Worm (Caenorhabditis elegans) whole organism, young adult: ENCODE measurements around the gene Y57G11C.14.
"Not testable (repeated sequence)": the region's sequence is repeated elsewhere in the genome, so short reads cannot be mapped to it uniquely, and the experiment has no call there.

Source experiments
- him-1 ChIP-seq: sonication (generic microtip); optimal IDR thresholded peaks from 2 replicates; lab custom pipeline; 2016; ENCODE audit warnings: missing genotype, missing genetic modification reagents, missing genetic modification characterization, missing compliant biosample characterization
- let-607 ChIP-seq, 2 experiments: fragments of 200-800 bp in 1 of 2; sonication (Bioruptor generic) in 1 of 2; sonication (generic microtip) in 1 of 2; optimal IDR thresholded peaks; 2 replicates each; lab custom pipeline; 2016 to 2018; ENCODE audit warnings: mild to moderate bottlenecking in 2 of 2, missing compliant biosample characterization in 2 of 2, missing genetic modification characterization in 2 of 2, moderate library complexity in 2 of 2, missing genotype in 1 of 2
- mes-4 ChIP-seq: sonication (generic microtip); optimal IDR thresholded peaks from 2 replicates; lab custom pipeline; 2016; ENCODE audit warnings: missing genotype, missing genetic modification characterization, missing compliant biosample characterization
- nhr-179 ChIP-seq: sonication (generic microtip); optimal IDR thresholded peaks from 2 replicates; lab custom pipeline; 2016; ENCODE audit warnings: mild to moderate bottlenecking, missing genetic modification characterization, missing compliant biosample characterization
- sdz-38 ChIP-seq: sonication (generic microtip); optimal IDR thresholded peaks from 2 replicates; lab custom pipeline; 2016; ENCODE audit warnings: missing genotype, missing genetic modification characterization, missing compliant biosample characterization
- unc-62 ChIP-seq: fragments of 150-350 bp; optimal IDR thresholded peaks from 2 replicates; lab custom pipeline; 2014; ENCODE audit warnings: missing biosample characterization, missing genetic modification reagents, missing genetic modification characterization

DNA sequence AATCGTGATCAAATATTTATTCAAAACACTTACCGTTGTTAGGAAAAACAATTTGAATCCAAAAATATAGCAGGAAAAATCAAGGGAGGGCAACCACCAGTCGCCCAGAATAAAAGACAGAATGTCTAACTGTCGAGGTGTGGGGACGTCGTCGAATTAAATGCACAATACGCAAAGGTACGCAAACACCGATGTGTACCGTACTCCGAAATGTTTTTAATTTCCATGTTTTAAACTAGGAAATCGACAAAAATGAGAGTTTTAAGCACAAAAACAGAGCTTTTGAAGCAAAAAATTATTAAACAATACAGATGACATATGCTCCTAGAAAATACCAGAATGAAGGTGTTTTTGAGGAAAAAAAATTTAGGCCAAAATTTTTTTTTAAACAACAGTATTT is 24.7 kb upstream of the Y57G11C.14 start, which contains the start of gene Y57G11C.51:
- TF ChIP-seq unc-62 (GFP tag; lab: Kevin White, UChicago); nhr-179 (tag; lab: Kevin White, UChicago); let-607 (tag; optimal IDR thresholded peaks at IDR 0.05; lab: Kevin White, UChicago); sdz-38; him-1 (tag; lab: Kevin White, UChicago); mes-4 (tag; lab: Kevin White, UChicago): not testable (repeated sequence)
